Worm (Caenorhabditis elegans): ENCODE data around the gene arrd-5.

DNA sequence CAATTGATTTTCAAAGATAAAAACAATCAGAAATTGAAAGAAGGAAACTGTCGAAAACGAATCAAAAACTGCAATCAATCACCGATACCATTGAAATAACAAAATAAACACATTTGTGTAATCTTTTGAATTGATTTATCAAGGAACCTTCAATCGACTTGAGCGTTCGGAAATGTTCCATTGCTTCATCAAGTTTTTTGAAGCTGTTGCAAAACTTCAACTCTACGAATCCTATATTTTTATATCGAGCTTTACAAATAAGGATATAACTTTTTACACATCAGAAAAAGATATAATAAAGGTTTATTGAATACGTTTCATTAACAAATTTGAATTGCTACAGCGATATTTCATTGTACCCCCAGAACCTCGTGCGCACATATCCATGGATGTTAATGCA, 37.9 kb downstream of the arrd-5 start, which contains the start of gene chil-8:
- TF ChIP-seq ztf-23 (GFP tag; IDR thresholded peaks at IDR 0.05) (no peak), med-1 (GFP tag; optimal IDR thresholded peaks at IDR 0.05; ENCODE audit: insufficient read depth) (no peak), klf-2 (GFP tag; conservative IDR thresholded peaks at IDR 0.05) (no peak), T22C8.4 (GFP tag; IDR thresholded peaks at IDR 0.05) (no peak), cog-1 (tag; optimal IDR thresholded peaks at IDR 0.05) (no peak), tab-1 (GFP tag; IDR thresholded peaks at IDR 0.05) (no peak), ztf-29 (GFP tag; IDR thresholded peaks at IDR 0.05) (no peak), ref-1 (GFP tag; conservative IDR thresholded peaks at IDR 0.05) (no peak)
